Worm (Caenorhabditis elegans) whole organism, young adult: ENCODE data around the gene daf-10.

ENCODE experiments used
- F57C9.4 ChIP-seq: sonication (generic microtip); optimal IDR thresholded peaks from 2 replicates; lab custom pipeline; 2017; ENCODE audit warnings: mild to moderate bottlenecking, missing genetic modification characterization, missing compliant biosample characterization
- ama-1 ChIP-seq, 3 experiments: fragments of 150-350 bp in 1 of 3; sonication (generic microtip) in 2 of 3; optimal IDR thresholded peaks; 2 replicates each; lab custom pipeline; 2014 to 2018; ENCODE audit warnings: missing biosample characterization in 2 of 3, missing genetic modification characterization in 2 of 3, missing genetic modification reagents in 2 of 3
- aptf-2 ChIP-seq: fragments of 200-800 bp; sonication (Bioruptor generic); conservative IDR thresholded peaks from 2 replicates; pipeline ENCODE4 v1.3.6; 2022; ENCODE audit warnings: missing genetic modification reagents, missing genetic modification characterization, missing compliant biosample characterization
- fkh-3 ChIP-seq: sonication (generic microtip); optimal IDR thresholded peaks from 2 replicates; lab custom pipeline; 2016; ENCODE audit warnings: mild to moderate bottlenecking, missing genetic modification characterization, missing compliant biosample characterization
- pbrm-1 ChIP-seq: fragments of 200-800 bp; sonication (Bioruptor generic); IDR thresholded peaks from 2 replicates; pipeline ENCODE4 v1.3.6; 2022; ENCODE audit warnings: missing genetic modification reagents, missing genetic modification characterization, missing compliant biosample characterization
- rpc-1 ChIP-seq, 2 experiments: fragments of 150-350 bp in 1 of 2; sonication (generic microtip) in 1 of 2; optimal IDR thresholded peaks; 2 replicates each; lab custom pipeline; 2014 to 2018; ENCODE audit warnings: missing biosample characterization in 1 of 2, missing genetic modification characterization in 1 of 2, missing genetic modification reagents in 1 of 2, missing genotype in 1 of 2
- snpc-1.1 ChIP-seq: sonication (generic microtip); optimal IDR thresholded peaks from 2 replicates; lab custom pipeline; 2017; ENCODE audit warnings: missing genetic modification characterization, mild to moderate bottlenecking, missing compliant biosample characterization, antibody characterized with exemption, moderate library complexity, missing genotype, missing genetic modification reagents; ENCODE audit not compliant: insufficient read depth
- tbx-9 ChIP-seq: sonication (generic microtip); optimal IDR thresholded peaks from 2 replicates; lab custom pipeline; 2016; ENCODE audit warnings: borderline replicate concordance, missing genetic modification characterization, inconsistent platforms, missing compliant biosample characterization
- unc-62 ChIP-seq: fragments of 150-350 bp; optimal IDR thresholded peaks from 2 replicates; lab custom pipeline; 2014; ENCODE audit warnings: missing biosample characterization, missing genetic modification reagents, missing genetic modification characterization
- ztf-18 ChIP-seq: sonication (generic microtip); optimal IDR thresholded peaks from 2 replicates; lab custom pipeline; 2016; ENCODE audit warnings: missing genotype, mild to moderate bottlenecking, missing genetic modification characterization, missing compliant biosample characterization
- ztf-3 ChIP-seq: fragments of 200-800 bp; sonication (Bioruptor generic); optimal IDR thresholded peaks from 2 replicates; lab custom pipeline; 2018; ENCODE audit warnings: mild to moderate bottlenecking, missing genetic modification characterization, missing compliant biosample characterization

DNA sequence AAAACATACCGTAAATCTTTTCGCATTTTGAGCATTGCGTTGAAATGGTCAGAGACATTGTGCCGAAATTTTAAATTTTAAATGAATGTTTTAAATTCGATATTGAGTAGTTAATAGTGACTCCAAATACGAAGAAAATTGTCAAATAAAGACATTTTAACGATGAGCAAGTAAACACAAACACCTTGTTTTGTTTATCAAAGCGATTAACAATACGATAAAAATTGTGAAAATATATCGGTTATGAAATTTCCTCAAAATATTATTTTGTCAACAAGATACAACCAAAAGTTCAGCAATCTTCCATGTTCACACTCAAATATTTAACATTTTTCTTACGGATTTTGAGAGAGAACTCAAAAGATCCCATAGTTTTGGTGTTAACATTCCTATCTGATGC, 8.3 kb upstream of the daf-10 start, which contains the start of gene F23B2.10:
- TF ChIP-seq ztf-3 (GFP tag; lab: Kevin White, UChicago) = no peak
- no peak for TF ChIP-seq pbrm-1
- no peak for TF ChIP-seq unc-62 (GFP tag; lab: Kevin White, UChicago)
- no peak for TF ChIP-seq F57C9.4 (tag; lab: Kevin White, UChicago)
- no peak for TF ChIP-seq fkh-3
- no peak for TF ChIP-seq tbx-9
- no peak for TF ChIP-seq rpc-1 (optimal IDR thresholded peaks at IDR 0.05; lab: Kevin White, UChicago)
- TF ChIP-seq rpc-1 (tag; optimal IDR thresholded peaks at IDR 0.05; lab: Kevin White, UChicago) = no peak
- TF ChIP-seq ama-1 (optimal IDR thresholded peaks at IDR 0.05; lab: Kevin White, UChicago) = no peak
- TF ChIP-seq ama-1 (GFP tag; optimal IDR thresholded peaks at IDR 0.05; lab: Kevin White, UChicago) = no peak
- no peak for TF ChIP-seq snpc-1.1 (tag; lab: Kevin White, UChicago)
- TF ChIP-seq aptf-2 (GFP tag; lab: Robert Waterston, UW) = no peak
- TF ChIP-seq ztf-18 = no peak
